Fruit fly (Drosophila melanogaster) whole organism, embryonic: ENCODE measurements around the gene Shmt.

Experiments used
- Blimp-1 ChIP-seq: fragments of 200-800 bp; sonication (Bioruptor generic); optimal IDR thresholded peaks from 3 replicates; lab custom pipeline; 2018; ENCODE audit warnings: missing biosample characterization, missing genetic modification characterization, mild to moderate bottlenecking, moderate library complexity, missing genetic modification reagents
- CG1024 ChIP-seq: fragments of 200-800 bp; sonication (Bioruptor generic); IDR thresholded peaks from 2 replicates; pipeline ENCODE4 v1.3.6; 2022; ENCODE audit warnings: missing biosample characterization, missing genetic modification characterization
- CG10431 ChIP-seq: fragments of 200-800 bp; sonication (Bioruptor generic); optimal IDR thresholded peaks from 3 replicates; lab custom pipeline; 2018; ENCODE audit warnings: missing biosample characterization, mild to moderate bottlenecking, missing genetic modification characterization
- CG12071 ChIP-seq: fragments of 200-800 bp; sonication (Bioruptor generic); optimal IDR thresholded peaks from 3 replicates; lab custom pipeline; 2018; ENCODE audit warnings: missing biosample characterization, mild to moderate bottlenecking, missing genetic modification characterization
- CG12744 ChIP-seq: fragments of 200-800 bp; sonication (Bioruptor generic); optimal IDR thresholded peaks from 2 replicates; lab custom pipeline; 2016; ENCODE audit warnings: missing biosample characterization, missing genetic modification characterization
- CG13296 ChIP-seq: fragments of 200-800 bp; sonication (Bioruptor generic); optimal IDR thresholded peaks from 3 replicates; lab custom pipeline; 2018; ENCODE audit warnings: missing biosample characterization, mild to moderate bottlenecking, missing genetic modification characterization
- CG15601 ChIP-seq: fragments of 200-800 bp; sonication (Bioruptor generic); optimal IDR thresholded peaks from 3 replicates; lab custom pipeline; 2019; ENCODE audit warnings: missing biosample characterization, mild to moderate bottlenecking, missing genetic modification characterization, moderate library complexity
- CG15696 ChIP-seq: fragments of 200-800 bp; sonication (Bioruptor generic); optimal IDR thresholded peaks from 2 replicates; lab custom pipeline; 2019; ENCODE audit warnings: missing biosample characterization, mild to moderate bottlenecking, missing genetic modification characterization, moderate library complexity
- CG18262 ChIP-seq: fragments of 200-800 bp; optimal IDR thresholded peaks from 3 replicates; lab custom pipeline; 2019; ENCODE audit warnings: missing biosample characterization, mild to moderate bottlenecking, missing genetic modification characterization, moderate library complexity
- CG1832 ChIP-seq: fragments of 200-800 bp; sonication (Bioruptor generic); optimal IDR thresholded peaks from 2 replicates; lab custom pipeline; 2017; ENCODE audit warnings: missing biosample characterization, mild to moderate bottlenecking, missing genetic modification characterization, inconsistent platforms
- CG18476 ChIP-seq: fragments of 200-800 bp; sonication (Bioruptor generic); optimal IDR thresholded peaks from 2 replicates; lab custom pipeline; 2016; ENCODE audit warnings: missing biosample characterization, mild to moderate bottlenecking, missing genetic modification characterization
- CG2120 ChIP-seq: fragments of 200-800 bp; sonication (Bioruptor generic); optimal IDR thresholded peaks from 3 replicates; lab custom pipeline; 2016; ENCODE audit warnings: missing biosample characterization, missing genetic modification characterization
- CG43689 ChIP-seq: fragments of 200-800 bp; sonication (Bioruptor generic); IDR thresholded peaks from 2 replicates; pipeline ENCODE4 v1.3.6; 2022; ENCODE audit warnings: missing biosample characterization, missing genetic modification characterization
- CG4854 ChIP-seq: fragments of 200-800 bp; sonication (Bioruptor generic); optimal IDR thresholded peaks from 2 replicates; lab custom pipeline; 2016; ENCODE audit warnings: missing biosample characterization, missing genetic modification characterization, inconsistent platforms
- CG6654 ChIP-seq: fragments of 200-800 bp; sonication (Bioruptor generic); optimal IDR thresholded peaks from 2 replicates; lab custom pipeline; 2017; ENCODE audit warnings: missing biosample characterization, mild to moderate bottlenecking, missing genetic modification characterization
- CG6791 ChIP-seq: fragments of 200-800 bp; sonication (Bioruptor generic); IDR thresholded peaks from 3 replicates; pipeline ENCODE4 v1.3.6; 2022; ENCODE audit warnings: missing biosample characterization, missing genetic modification characterization; ENCODE audit not compliant: partially characterized antibody
- CG7271 ChIP-seq: fragments of 200-800 bp; sonication (Bioruptor generic); optimal IDR thresholded peaks from 2 replicates; lab custom pipeline; 2018; ENCODE audit warnings: missing biosample characterization, mild to moderate bottlenecking, missing genetic modification characterization, moderate library complexity
- CG9727 ChIP-seq: fragments of 200-800 bp; sonication (Bioruptor generic); optimal IDR thresholded peaks from 3 replicates; lab custom pipeline; 2017; ENCODE audit warnings: missing biosample characterization, mild to moderate bottlenecking, missing genetic modification characterization
- CHES-1-like ChIP-seq: fragments of 200-800 bp; sonication (Bioruptor generic); optimal IDR thresholded peaks from 2 replicates; lab custom pipeline; 2016; ENCODE audit warnings: missing biosample characterization, missing genetic modification characterization
- Hr3 ChIP-seq: fragments of 200-800 bp; sonication (Bioruptor generic); optimal IDR thresholded peaks from 3 replicates; lab custom pipeline; 2016; ENCODE audit warnings: missing biosample characterization, missing genetic modification characterization
- MESR4 ChIP-seq: fragments of 200-800 bp; sonication (Bioruptor generic); optimal IDR thresholded peaks from 2 replicates; lab custom pipeline; 2018; ENCODE audit warnings: missing biosample characterization, mild to moderate bottlenecking, missing genetic modification characterization, moderate library complexity
- NC2α ChIP-seq: fragments of 200-800 bp; sonication (Bioruptor generic); optimal IDR thresholded peaks from 2 replicates; lab custom pipeline; 2016; ENCODE audit warnings: missing biosample characterization, missing genetic modification characterization
- Optix ChIP-seq: fragments of 200-800 bp; sonication (Bioruptor generic); IDR thresholded peaks from 3 replicates; pipeline ENCODE4 v1.3.6; 2022; ENCODE audit warnings: missing biosample characterization, missing genetic modification characterization
- Poxn ChIP-seq: fragments of 200-800 bp; sonication (Bioruptor generic); IDR thresholded peaks from 2 replicates; pipeline ENCODE4 v1.3.6; 2022; ENCODE audit warnings: missing biosample characterization, missing genetic modification characterization
- Side ChIP-seq: fragments of 200-800 bp; sonication (Bioruptor generic); optimal IDR thresholded peaks from 2 replicates; lab custom pipeline; 2016; ENCODE audit warnings: missing biosample characterization, missing genetic modification characterization
- Spps ChIP-seq: fragments of 200-800 bp; sonication (Bioruptor generic); optimal IDR thresholded peaks from 2 replicates; lab custom pipeline; 2018; ENCODE audit warnings: missing biosample characterization, mild to moderate bottlenecking, missing genetic modification characterization
- TFAM ChIP-seq: fragments of 200-800 bp; sonication (Bioruptor generic); optimal IDR thresholded peaks from 2 replicates; lab custom pipeline; 2017; ENCODE audit warnings: missing biosample characterization, missing genetic modification characterization, inconsistent platforms
- Taf1 ChIP-seq: fragments of 200-800 bp; sonication (Bioruptor generic); IDR thresholded peaks from 2 replicates; pipeline ENCODE4 v1.3.6; 2022; ENCODE audit warnings: missing biosample characterization, missing genetic modification characterization
- YL-1 ChIP-seq: fragments of 200-800 bp; sonication (Bioruptor generic); optimal IDR thresholded peaks from 3 replicates; lab custom pipeline; 2017; ENCODE audit warnings: missing biosample characterization, mild to moderate bottlenecking, missing genetic modification characterization
- cas ChIP-seq: fragments of 200-800 bp; sonication (Bioruptor generic); IDR thresholded peaks from 2 replicates; pipeline ENCODE4 v1.3.6; 2022; ENCODE audit warnings: missing biosample characterization, missing genetic modification characterization
- cato ChIP-seq: fragments of 200-800 bp; sonication (Bioruptor generic); optimal IDR thresholded peaks from 2 replicates; lab custom pipeline; 2016; ENCODE audit warnings: missing biosample characterization, missing genetic modification characterization, borderline replicate concordance
- chinmo ChIP-seq: fragments of 200-800 bp; sonication (Bioruptor generic); IDR thresholded peaks from 4 replicates; pipeline ENCODE4 v1.3.6; 2022; ENCODE audit warnings: missing biosample characterization, missing genetic modification characterization; ENCODE audit not compliant: partially characterized antibody
- crc ChIP-seq: fragments of 200-800 bp; sonication (Bioruptor generic); optimal IDR thresholded peaks from 2 replicates; lab custom pipeline; 2016; ENCODE audit warnings: missing biosample characterization, missing genetic modification characterization
- danr ChIP-seq: fragments of 200-800 bp; sonication (Bioruptor generic); IDR thresholded peaks from 2 replicates; pipeline ENCODE4 v1.3.6; 2022; ENCODE audit warnings: missing biosample characterization, missing genetic modification characterization
- esg ChIP-seq: fragments of 200-800 bp; sonication (Bioruptor generic); conservative IDR thresholded peaks from 2 replicates; pipeline ENCODE4 v1.3.6; 2022; ENCODE audit warnings: missing biosample characterization, missing genetic modification characterization
- ind ChIP-seq: fragments of 200-800 bp; sonication (Bioruptor generic); optimal IDR thresholded peaks from 3 replicates; lab custom pipeline; 2016; ENCODE audit warnings: missing biosample characterization, missing genetic modification characterization
- insv ChIP-seq, 2 experiments: fragments of 200-800 bp; sonication (Bioruptor generic); optimal IDR thresholded peaks; 3 replicates each; lab custom pipeline; 2016 to 2018; ENCODE audit warnings: missing biosample characterization in 2 of 2, missing genetic modification characterization in 2 of 2
- inv ChIP-seq: fragments of 200-800 bp; sonication (Bioruptor generic); IDR thresholded peaks from 2 replicates; pipeline ENCODE4 v1.3.6; 2022; ENCODE audit warnings: missing biosample characterization, missing genetic modification characterization; ENCODE audit not compliant: partially characterized antibody
- lola ChIP-seq, 3 experiments: fragments of >200 bp in 2 of 3; fragments of 200-800 bp in 1 of 3; sonication (Bioruptor generic) in 1 of 3; optimal IDR thresholded peaks; 2 replicates each; lab custom pipeline; 2017 to 2019; ENCODE audit warnings: missing biosample characterization in 3 of 3, missing genetic modification characterization in 3 of 3, mild to moderate bottlenecking in 1 of 3, moderate library complexity in 1 of 3
- lov ChIP-seq, 2 experiments: fragments of 200-800 bp in 1 of 2; fragments of >200 bp in 1 of 2; sonication (Bioruptor generic) in 1 of 2; IDR thresholded peaks in 1 of 2; optimal IDR thresholded peaks in 1 of 2; 2 replicates in 1 of 2; 3 replicates in 1 of 2; pipeline versions ENCODE4 v1.3.6 to Lab custom; 2017 to 2022; ENCODE audit warnings: missing biosample characterization in 1 of 2, missing genetic modification characterization in 1 of 2
- mirr ChIP-seq: fragments of 200-800 bp; sonication (Bioruptor generic); optimal IDR thresholded peaks from 3 replicates; lab custom pipeline; 2018; ENCODE audit warnings: missing biosample characterization, mild to moderate bottlenecking, missing genetic modification characterization
- nmo ChIP-seq: fragments of 200-800 bp; sonication (Bioruptor generic); optimal IDR thresholded peaks from 2 replicates; lab custom pipeline; 2018; ENCODE audit warnings: missing biosample characterization, mild to moderate bottlenecking, missing genetic modification characterization, moderate library complexity
- schlank ChIP-seq: fragments of 200-800 bp; sonication (Bioruptor generic); optimal IDR thresholded peaks from 2 replicates; lab custom pipeline; 2018; ENCODE audit warnings: missing biosample characterization, mild to moderate bottlenecking, missing genetic modification characterization
- sd ChIP-seq: fragments of 200-800 bp; sonication (Bioruptor generic); optimal IDR thresholded peaks from 3 replicates; lab custom pipeline; 2018; ENCODE audit warnings: missing biosample characterization, mild to moderate bottlenecking, missing genetic modification characterization, moderate library complexity
- stwl ChIP-seq: fragments of 200-800 bp; sonication (Bioruptor generic); optimal IDR thresholded peaks from 3 replicates; lab custom pipeline; 2018; ENCODE audit warnings: missing biosample characterization, mild to moderate bottlenecking, missing genetic modification characterization, moderate library complexity
- tio ChIP-seq: fragments of 200-800 bp; sonication (Bioruptor generic); optimal IDR thresholded peaks from 2 replicates; lab custom pipeline; 2017; ENCODE audit warnings: missing biosample characterization, missing genetic modification characterization, inconsistent platforms
- trem ChIP-seq: fragments of 200-800 bp; optimal IDR thresholded peaks from 3 replicates; lab custom pipeline; 2019; ENCODE audit warnings: missing biosample characterization, mild to moderate bottlenecking, missing genetic modification characterization, moderate library complexity
- unpg ChIP-seq: fragments of 200-800 bp; sonication (Bioruptor generic); optimal IDR thresholded peaks from 3 replicates; lab custom pipeline; 2018; ENCODE audit warnings: missing biosample characterization, mild to moderate bottlenecking, missing genetic modification characterization, moderate library complexity

Gene Shmt

DNA sequence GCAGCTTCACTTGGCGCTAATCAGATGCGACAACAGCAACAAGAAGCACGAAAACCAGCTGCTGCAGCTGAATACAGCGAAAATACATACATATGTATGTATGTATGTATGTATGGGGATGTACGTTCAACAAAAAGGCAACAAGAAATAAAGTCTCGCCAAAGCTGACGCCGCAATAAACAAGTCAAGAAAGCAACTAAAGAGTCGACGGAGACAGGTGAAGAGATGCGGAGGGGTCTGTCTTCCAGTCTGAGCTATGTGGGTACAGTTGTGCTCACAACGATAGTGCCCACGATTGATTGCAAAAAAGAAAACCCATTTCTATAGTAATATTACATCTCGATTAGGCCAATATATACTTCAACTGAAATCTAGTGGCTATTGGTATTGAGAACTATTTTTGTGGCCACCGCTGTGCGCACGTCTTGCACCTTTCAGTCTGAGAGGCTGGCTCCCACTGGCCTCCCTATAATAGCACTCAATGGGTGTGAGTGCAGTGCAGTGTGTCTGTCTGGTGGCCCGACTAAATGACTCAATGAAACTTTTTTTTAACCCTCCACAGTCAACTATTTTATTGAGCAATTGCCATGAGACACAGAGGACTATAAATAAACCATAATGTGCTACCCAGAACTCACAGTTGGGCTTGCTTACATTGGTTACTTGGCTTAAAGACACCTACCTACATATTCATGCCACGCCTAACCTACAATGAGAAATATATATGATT lies 20.6 kb downstream of the Shmt start (continued):
- peak; percentile 78 for TF ChIP-seq crc (GFP tag; lab: Kevin White, UChicago)
- peak; percentile 76 for TF ChIP-seq CG6654 (GFP tag; lab: Kevin White, UChicago)
- no peak for TF ChIP-seq CG6791 (GFP tag; lab: Robert Waterston, UW)
- TF ChIP-seq cas = peak; percentile 53; the same call in 1 of the 2 replicates
- TF ChIP-seq TFAM = peak; percentile 64
- peak; percentile 68 for TF ChIP-seq CG13296 (GFP tag; lab: Kevin White, UChicago)
- TF ChIP-seq mirr = no peak
- peak; percentile 91 for TF ChIP-seq esg (GFP tag; lab: Robert Waterston, UW)
- peak; percentile 72 for TF ChIP-seq CG2120 (GFP tag; lab: Kevin White, UChicago)
- TF ChIP-seq Optix = peak; percentile 95
- TF ChIP-seq Spps (tag; lab: Kevin White, UChicago) = peak; percentile 66
- TF ChIP-seq CG7271 (tag; lab: Kevin White, UChicago) = peak; percentile 13
- peak; percentile 84 for TF ChIP-seq Taf1 (GFP tag; lab: Robert Waterston, UW)
- peak; percentile 90 for TF ChIP-seq CG12071 (GFP tag; lab: Kevin White, UChicago)
- peak; percentile 28 for TF ChIP-seq schlank
- TF ChIP-seq Poxn (GFP tag; lab: Robert Waterston, UW) = no peak
- peak; percentile 90 for TF ChIP-seq ind (GFP tag; lab: Kevin White, UChicago)
- no peak for TF ChIP-seq CG1832 (GFP tag; lab: Kevin White, UChicago)
- TF ChIP-seq tio (GFP tag; lab: Kevin White, UChicago) = peak; percentile 81
- TF ChIP-seq trem (tag; lab: Kevin White, UChicago) = peak; percentile 75
- peak; percentile 18 for TF ChIP-seq stwl (tag; lab: Kevin White, UChicago)
- TF ChIP-seq Side (GFP tag; lab: Kevin White, UChicago) = peak; percentile 90
- peak; percentile 73 for TF ChIP-seq CG12744 (GFP tag; lab: Kevin White, UChicago)
- TF ChIP-seq insv (GFP tag; optimal IDR thresholded peaks at IDR 0.05; lab: Kevin White, UChicago) = no peak
- TF ChIP-seq lola (GFP tag; optimal IDR thresholded peaks at IDR 0.05; lab: Kevin White, UChicago) = peak in 1 of 3 experiments; percentile 76
- TF ChIP-seq nmo (GFP tag; lab: Kevin White, UChicago) = peak; percentile 92
- peak; percentile 70 for TF ChIP-seq CG4854 (GFP tag; lab: Kevin White, UChicago)
- TF ChIP-seq CG18262 = peak; percentile 92
- peak; percentile 78 for TF ChIP-seq CG9727 (GFP tag; lab: Kevin White, UChicago)
- TF ChIP-seq inv (GFP tag; lab: Robert Waterston, UW) = no peak
- peak; percentile 87 for TF ChIP-seq Hr3 (GFP tag; lab: Kevin White, UChicago)
- TF ChIP-seq CG18476 (GFP tag; lab: Kevin White, UChicago) = peak; percentile 77
- peak; percentile 75 for TF ChIP-seq danr (GFP tag; lab: Robert Waterston, UW)
- peak; percentile 12 for TF ChIP-seq YL-1 (GFP tag; lab: Kevin White, UChicago)
- peak; percentile 78 for TF ChIP-seq NC2α
- no peak for TF ChIP-seq chinmo (GFP tag; lab: Robert Waterston, UW)
- TF ChIP-seq CG43689 (GFP tag; lab: Robert Waterston, UW) = peak; percentile 45; the same call in 1 of the 2 replicates
- TF ChIP-seq CHES-1-like (GFP tag; lab: Kevin White, UChicago) = peak; percentile 75
- TF ChIP-seq CG1024 (GFP tag; lab: Robert Waterston, UW) = peak; percentile 90
- TF ChIP-seq cato = peak; percentile 79
- TF ChIP-seq MESR4 (GFP tag; lab: Kevin White, UChicago) = peak; percentile 21
- peak; percentile 15 for TF ChIP-seq CG15696 (tag; lab: Kevin White, UChicago)
- peak; percentile 76 for TF ChIP-seq CG10431 (GFP tag; lab: Kevin White, UChicago)
- TF ChIP-seq lov (optimal IDR thresholded peaks at IDR 0.05; lab: Kevin White, UChicago) = no peak
- TF ChIP-seq lov (GFP tag; IDR thresholded peaks at IDR 0.05; lab: Robert Waterston, UW) = peak; percentile 95
- TF ChIP-seq unpg (GFP tag; lab: Kevin White, UChicago) = peak; percentile 93
- TF ChIP-seq sd (tag; lab: Kevin White, UChicago) = peak; percentile 67
- TF ChIP-seq Blimp-1 (GFP tag; lab: Kevin White, UChicago) = peak; percentile 91
- TF ChIP-seq CG15601 (tag; lab: Kevin White, UChicago) = peak; percentile 86
